Worm (Caenorhabditis elegans) whole organism, L4/young adult: ENCODE data around the gene T23B5.3.

ENCODE experiments used
- W03F9.2 ChIP-seq: fragments of 150-350 bp; optimal IDR thresholded peaks from 2 replicates; lab custom pipeline; 2014; ENCODE audit warnings: missing biosample characterization, missing genetic modification characterization
- dao-5 ChIP-seq: sonication (generic microtip); optimal IDR thresholded peaks from 2 replicates; lab custom pipeline; 2016; ENCODE audit warnings: missing genotype, missing genetic modification characterization, moderate library complexity, missing compliant biosample characterization
- him-1 ChIP-seq: sonication (generic microtip); optimal IDR thresholded peaks from 2 replicates; lab custom pipeline; 2016; ENCODE audit warnings: missing genotype, missing genetic modification reagents, missing genetic modification characterization, missing compliant biosample characterization

Gene T23B5.3

ce11 chrIV:12743680-12744079 lies 55.2 kb downstream of the T23B5.3 start:
- no peak for TF ChIP-seq him-1 (tag; lab: Kevin White, UChicago)

ce11 chrIV:12744713-12745112 lies 56.2 kb downstream of the T23B5.3 start, which contains the start of gene C36H8.1:
Gene C36H8.1 (minus strand): TSS chrIV:12744813.
- TF ChIP-seq him-1 (tag; lab: Kevin White, UChicago), result no peak

ce11 chrIV:12746284-12746683 lies 57.8 kb downstream of the T23B5.3 start, which contains the start of gene inx-6:
Gene inx-6 (plus strand): TSS chrIV:12746584.
- TF ChIP-seq W03F9.2 (tag; lab: Kevin White, UChicago) (no peak), him-1 (tag; lab: Kevin White, UChicago) (no peak), dao-5 (no peak)

ce11 chrIV:12748760-12749159 lies 60.3 kb downstream of the T23B5.3 start:
- no peak for TF ChIP-seq him-1 (tag; lab: Kevin White, UChicago)
- TF ChIP-seq W03F9.2 (tag; lab: Kevin White, UChicago), result no peak
- no peak for TF ChIP-seq dao-5
